Worm (Caenorhabditis elegans) whole organism, midembryonic: ENCODE results near the gene F45D11.11.
"Not testable (repeated sequence)": the region's sequence is repeated elsewhere in the genome, so short reads cannot be mapped to it uniquely, and the experiment has no call there.

Experiments used
- T22C8.4 ChIP-seq: fragments of 200-800 bp; sonication (Bioruptor generic); IDR thresholded peaks from 2 replicates; pipeline ENCODE4 v1.3.6; 2022; ENCODE audit warnings: missing genetic modification characterization, missing compliant biosample characterization
- cog-1 ChIP-seq: sonication (generic microtip); optimal IDR thresholded peaks from 2 replicates; lab custom pipeline; 2016; ENCODE audit warnings: missing genetic modification characterization, missing compliant biosample characterization
- flt-1 ChIP-seq: fragments of 200-800 bp; sonication (Bioruptor generic); IDR thresholded peaks from 2 replicates; pipeline ENCODE4 v1.3.6; 2022; ENCODE audit warnings: missing genetic modification characterization, missing compliant biosample characterization
- klf-2 ChIP-seq: fragments of 200-800 bp; sonication (Bioruptor generic); conservative IDR thresholded peaks from 2 replicates; pipeline ENCODE4 v1.3.6; 2022; ENCODE audit warnings: missing genetic modification reagents, missing genetic modification characterization, missing compliant biosample characterization
- med-1 ChIP-seq: sonication (generic microtip); optimal IDR thresholded peaks from 2 replicates; lab custom pipeline; 2017; ENCODE audit warnings: missing genetic modification characterization, mild to moderate bottlenecking, missing compliant biosample characterization, antibody characterized with exemption, missing genetic modification reagents; ENCODE audit not compliant: insufficient read depth
- ref-1 ChIP-seq: fragments of 200-800 bp; sonication (Bioruptor generic); conservative IDR thresholded peaks from 2 replicates; pipeline ENCODE4 v1.3.6; 2022; ENCODE audit warnings: missing genetic modification reagents, missing genetic modification characterization, missing compliant biosample characterization
- tab-1 ChIP-seq: fragments of 200-800 bp; sonication (Bioruptor generic); IDR thresholded peaks from 2 replicates; pipeline ENCODE4 v1.3.6; 2022; ENCODE audit warnings: missing genetic modification characterization, missing compliant biosample characterization
- ztf-23 ChIP-seq: fragments of 200-800 bp; sonication (Bioruptor generic); IDR thresholded peaks from 2 replicates; pipeline ENCODE4 v1.3.6; 2022; ENCODE audit warnings: missing genetic modification reagents, missing genetic modification characterization, missing compliant biosample characterization
- ztf-29 ChIP-seq: fragments of 200-800 bp; sonication (Bioruptor generic); IDR thresholded peaks from 2 replicates; pipeline ENCODE4 v1.3.6; 2022; ENCODE audit warnings: missing genetic modification reagents, missing genetic modification characterization, missing compliant biosample characterization

The F45D11.11 gene

DNA sequence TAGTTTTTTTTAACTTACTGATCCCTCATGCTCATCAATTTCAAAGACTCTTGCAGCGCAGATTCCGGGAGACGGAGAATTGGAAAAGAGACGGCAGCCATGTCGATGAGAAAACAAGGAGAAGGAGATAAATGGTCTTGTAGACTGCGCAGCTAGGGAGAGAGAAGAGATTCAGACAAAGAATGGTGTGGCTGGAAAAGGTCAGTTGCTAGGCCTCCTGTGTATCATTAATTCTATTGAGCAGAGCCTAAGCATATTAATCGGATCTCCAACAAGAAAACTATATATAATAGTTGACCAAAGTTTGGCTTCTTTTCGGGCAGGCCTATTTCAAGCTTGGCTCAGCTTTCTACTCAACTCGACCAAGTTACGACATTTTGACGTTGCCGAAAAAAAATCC is 3.5 kb upstream of the F45D11.11 start, which contains the start of gene fbxb-29:
Gene fbxb-29 (minus strand): TSS at position 101 of the 400 bp plus-strand sequence.
- no peak for TF ChIP-seq tab-1 (GFP tag; lab: Robert Waterston, UW)

DNA sequence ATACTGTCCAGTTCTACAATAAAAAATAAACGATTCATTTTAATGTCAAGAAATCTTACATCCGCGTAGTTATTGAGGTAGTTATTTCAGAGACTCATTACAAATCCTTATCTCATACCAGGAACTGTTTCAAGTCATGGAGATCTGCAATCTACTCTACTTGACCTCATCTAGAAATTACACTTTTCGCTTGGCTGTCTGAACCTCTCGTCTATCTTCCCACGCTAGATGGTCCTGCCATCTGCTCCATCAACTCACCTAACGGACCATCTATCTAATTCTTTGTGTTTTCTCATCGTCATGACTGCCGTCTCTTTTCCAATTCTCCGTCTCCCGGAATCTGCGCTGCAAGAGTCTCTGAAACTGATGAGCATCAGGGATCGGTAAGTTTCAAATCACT is 1.8 kb downstream of the F45D11.11 start, which contains the start of gene F45D11.7:
Gene F45D11.7 (plus strand): TSS at position 301 of the 400 bp plus-strand sequence.
- not testable (repeated sequence) for TF ChIP-seq cog-1 (tag; lab: Kevin White, UChicago); T22C8.4 (GFP tag; lab: Robert Waterston, UW); ref-1

DNA sequence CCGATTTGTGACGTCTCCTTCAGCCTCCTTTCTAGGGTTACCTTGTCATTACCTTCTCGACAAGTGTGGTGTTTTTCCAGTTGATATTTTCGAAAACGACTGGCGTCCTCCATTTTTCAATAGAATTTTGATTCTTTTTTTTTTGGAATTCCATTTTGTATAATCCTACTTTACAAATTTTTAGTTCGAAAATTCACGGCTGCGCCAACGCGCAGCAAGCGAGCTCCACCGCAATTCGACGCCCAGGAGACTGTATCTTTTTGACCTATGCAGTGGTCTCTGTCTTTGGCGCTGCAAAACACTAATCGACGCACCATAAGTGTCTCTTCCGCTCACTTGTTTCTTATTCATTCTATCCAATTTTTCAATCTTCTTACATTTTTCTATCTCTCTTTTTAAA is 4.7 kb downstream of the F45D11.11 start, which contains the start of gene fbxc-42:
Gene fbxc-42 (plus strand): TSS at position 301 of the 400 bp plus-strand sequence.
- no peak for TF ChIP-seq T22C8.4 (GFP tag; lab: Robert Waterston, UW)
- TF ChIP-seq klf-2 (GFP tag; lab: Robert Waterston, UW), result no peak
- TF ChIP-seq ztf-29 (GFP tag; lab: Robert Waterston, UW), result no peak
- TF ChIP-seq flt-1 (GFP tag; lab: Robert Waterston, UW), result no peak
- TF ChIP-seq ztf-23 (GFP tag; lab: Robert Waterston, UW), result no peak
- no peak for TF ChIP-seq cog-1 (tag; lab: Kevin White, UChicago)
- TF ChIP-seq ref-1, result no peak
- no peak for TF ChIP-seq tab-1 (GFP tag; lab: Robert Waterston, UW)
- TF ChIP-seq med-1 (GFP tag; lab: Kevin White, UChicago), result no peak

DNA sequence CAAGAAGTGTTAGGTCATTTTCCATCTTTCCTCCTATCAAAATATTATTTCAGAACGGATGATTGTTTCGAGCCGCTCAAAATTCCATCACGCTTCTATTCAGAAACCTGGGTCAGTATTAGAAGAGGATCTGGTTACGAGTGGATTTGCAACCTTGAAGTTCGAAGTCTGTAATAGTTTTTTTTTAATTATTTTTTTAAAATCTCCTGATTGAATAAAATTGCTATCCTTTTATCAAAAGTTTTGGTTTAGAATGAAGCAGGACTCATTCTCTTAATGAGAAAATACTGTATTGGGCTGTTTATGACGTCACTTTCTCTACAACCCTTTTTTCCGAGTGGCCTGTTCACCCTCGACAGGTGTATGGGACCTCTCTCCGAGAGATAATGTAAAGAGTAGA is 7.6 kb downstream of the F45D11.11 start, which contains the start of gene fbxc-39:
Gene fbxc-39 (plus strand): TSS at position 301 of the 400 bp plus-strand sequence.
- TF ChIP-seq flt-1 (GFP tag; lab: Robert Waterston, UW) (no peak), ztf-23 (GFP tag; lab: Robert Waterston, UW) (no peak), tab-1 (GFP tag; lab: Robert Waterston, UW) (no peak), med-1 (GFP tag; lab: Kevin White, UChicago) (no peak), ref-1 (no peak), cog-1 (tag; lab: Kevin White, UChicago) (no peak)

DNA sequence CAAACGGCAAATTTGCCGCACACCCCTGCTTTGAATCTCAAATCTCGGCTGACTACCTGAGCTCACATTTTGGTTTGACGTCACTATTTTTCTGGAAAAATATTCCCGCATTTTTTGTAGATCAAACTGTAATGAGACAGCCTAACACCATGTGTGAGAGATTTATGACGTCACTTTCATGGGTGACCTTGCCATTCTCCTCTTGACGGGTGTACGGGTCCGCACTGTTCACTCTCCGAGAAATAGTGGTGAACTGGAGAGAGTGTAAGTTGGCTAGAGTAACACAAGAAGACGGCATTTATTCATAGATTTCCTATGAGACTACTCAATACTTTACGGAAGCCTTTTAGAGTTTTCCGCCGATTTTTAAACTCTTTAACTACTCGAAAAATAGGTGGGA is 10.3 kb downstream of the F45D11.11 start, which contains the start of gene fbxc-40:
Gene fbxc-40 (plus strand): TSS at position 301 of the 400 bp plus-strand sequence.
- not testable (repeated sequence) for TF ChIP-seq ztf-29 (GFP tag; lab: Robert Waterston, UW); ref-1; tab-1 (GFP tag; lab: Robert Waterston, UW)

DNA sequence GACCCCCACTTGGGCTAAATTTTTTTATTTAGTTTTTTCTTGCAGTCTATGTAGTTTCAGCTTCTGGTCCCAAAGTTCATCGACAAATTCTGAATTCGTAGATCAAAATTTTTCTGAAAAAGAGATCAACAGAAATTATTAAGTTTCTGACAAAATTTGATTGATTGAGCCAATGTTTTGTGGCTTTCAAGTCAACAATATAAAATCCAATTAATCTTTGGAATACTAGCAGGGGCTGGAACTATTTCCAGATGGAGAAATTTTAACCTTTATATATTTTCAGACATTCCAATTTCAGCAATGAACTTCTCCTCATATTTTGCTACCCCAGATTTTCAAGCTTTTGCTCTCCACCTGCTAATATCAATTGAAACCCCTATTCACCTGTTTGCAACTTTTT is 13.2 kb downstream of the F45D11.11 start, which contains the start of gene srh-274:
Gene srh-274 (plus strand): TSS at position 301 of the 400 bp plus-strand sequence.
- TF ChIP-seq med-1 (GFP tag; lab: Kevin White, UChicago), result no peak
- no peak for TF ChIP-seq klf-2 (GFP tag; lab: Robert Waterston, UW)
- TF ChIP-seq T22C8.4 (GFP tag; lab: Robert Waterston, UW), result no peak
- no peak for TF ChIP-seq ztf-29 (GFP tag; lab: Robert Waterston, UW)
- no peak for TF ChIP-seq tab-1 (GFP tag; lab: Robert Waterston, UW)
- no peak for TF ChIP-seq ztf-23 (GFP tag; lab: Robert Waterston, UW)
- TF ChIP-seq ref-1, result no peak
- TF ChIP-seq flt-1 (GFP tag; lab: Robert Waterston, UW), result no peak
- no peak for TF ChIP-seq cog-1 (tag; lab: Kevin White, UChicago)

DNA sequence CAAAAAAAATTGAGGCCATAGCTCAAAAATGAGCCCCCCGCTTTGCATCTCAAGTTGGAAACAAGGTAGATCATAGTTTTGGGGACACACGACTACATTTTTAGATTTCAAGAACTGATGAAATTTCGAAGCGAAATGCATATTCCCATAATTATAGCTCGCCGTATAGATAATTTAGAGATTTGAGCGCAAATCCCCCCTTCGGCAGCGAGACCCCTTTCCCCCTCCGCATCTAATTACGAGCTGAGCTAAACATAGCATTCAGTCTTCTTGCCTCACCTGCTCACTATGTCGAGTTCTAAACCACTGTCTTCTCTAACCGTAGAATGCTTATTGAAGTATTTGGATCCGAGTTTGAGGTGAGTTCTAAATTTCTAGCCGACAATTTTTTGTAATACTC is 16.9 kb downstream of the F45D11.11 start, which contains the start of the genes fbxc-17 and fbxc-15:
Gene fbxc-17 (minus strand): TSS at position 101 of the 400 bp plus-strand sequence.
Gene fbxc-15 (plus strand): TSS at position 289 of the 400 bp plus-strand sequence.
- no peak for TF ChIP-seq ref-1
- no peak for TF ChIP-seq ztf-29 (GFP tag; lab: Robert Waterston, UW)
- TF ChIP-seq ztf-23 (GFP tag; lab: Robert Waterston, UW), result no peak
- no peak for TF ChIP-seq tab-1 (GFP tag; lab: Robert Waterston, UW)
- no peak for TF ChIP-seq med-1 (GFP tag; lab: Kevin White, UChicago)
- TF ChIP-seq T22C8.4 (GFP tag; lab: Robert Waterston, UW), result no peak
- TF ChIP-seq cog-1 (tag; lab: Kevin White, UChicago), result no peak
- no peak for TF ChIP-seq flt-1 (GFP tag; lab: Robert Waterston, UW)
- no peak for TF ChIP-seq klf-2 (GFP tag; lab: Robert Waterston, UW)

DNA sequence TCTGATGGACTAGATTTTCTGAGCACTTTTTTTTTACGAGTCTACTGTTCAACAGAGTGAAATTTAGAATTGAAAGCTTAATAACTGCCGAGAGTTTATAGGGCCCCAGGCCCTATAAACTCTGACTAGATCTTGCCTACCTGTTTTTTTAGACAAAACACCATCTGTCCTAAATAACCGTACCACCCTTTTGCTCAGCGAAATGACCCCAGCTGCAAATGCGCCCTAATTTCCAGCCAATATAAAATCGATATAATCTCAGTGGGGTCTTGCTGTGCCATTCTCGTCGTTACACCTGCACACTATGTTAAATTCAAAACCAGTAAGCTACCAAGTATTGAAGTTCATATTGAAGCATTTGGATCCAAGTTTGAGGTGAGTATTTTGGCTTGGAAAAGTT is 22.0 kb downstream of the F45D11.11 start, which contains the start of gene fbxc-14:
Gene fbxc-14 (plus strand): TSS at position 301 of the 400 bp plus-strand sequence.
- TF ChIP-seq ztf-29 (GFP tag; lab: Robert Waterston, UW), result no peak
- no peak for TF ChIP-seq klf-2 (GFP tag; lab: Robert Waterston, UW)
- no peak for TF ChIP-seq cog-1 (tag; lab: Kevin White, UChicago)
- TF ChIP-seq med-1 (GFP tag; lab: Kevin White, UChicago), result no peak
- TF ChIP-seq tab-1 (GFP tag; lab: Robert Waterston, UW), result no peak
- no peak for TF ChIP-seq flt-1 (GFP tag; lab: Robert Waterston, UW)
- TF ChIP-seq ref-1, result no peak
- no peak for TF ChIP-seq T22C8.4 (GFP tag; lab: Robert Waterston, UW)
- TF ChIP-seq ztf-23 (GFP tag; lab: Robert Waterston, UW), result no peak

DNA sequence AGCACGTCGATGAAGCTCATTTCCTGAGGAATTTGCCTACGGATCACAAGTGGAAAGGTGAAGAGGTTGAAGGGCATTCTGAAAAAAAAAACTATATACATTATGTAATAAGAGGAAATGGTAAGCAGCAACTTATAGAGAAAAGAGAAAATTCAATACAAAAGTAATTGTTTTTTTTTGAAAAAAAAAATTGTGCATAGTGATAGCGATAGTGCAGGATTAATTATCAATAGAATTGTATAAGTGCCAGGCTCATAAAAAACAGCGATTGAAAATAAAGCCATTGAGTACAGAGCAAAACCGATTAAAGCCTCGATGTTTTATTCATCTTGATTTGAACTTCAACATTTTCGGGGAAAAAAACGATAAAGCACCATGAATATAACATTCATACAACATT is 23.2 kb downstream of the F45D11.11 start, which contains the start of gene C32B5.15:
Gene C32B5.15 (minus strand): TSS at position 101 of the 400 bp plus-strand sequence.
- no peak for TF ChIP-seq ztf-29 (GFP tag; lab: Robert Waterston, UW)
- TF ChIP-seq ref-1, result no peak
- no peak for TF ChIP-seq ztf-23 (GFP tag; lab: Robert Waterston, UW)
- TF ChIP-seq med-1 (GFP tag; lab: Kevin White, UChicago), result no peak
- TF ChIP-seq T22C8.4 (GFP tag; lab: Robert Waterston, UW), result no peak
- TF ChIP-seq flt-1 (GFP tag; lab: Robert Waterston, UW), result no peak
- TF ChIP-seq klf-2 (GFP tag; lab: Robert Waterston, UW), result no peak
- no peak for TF ChIP-seq tab-1 (GFP tag; lab: Robert Waterston, UW)
- TF ChIP-seq cog-1 (tag; lab: Kevin White, UChicago), result no peak
